Fruit fly (Drosophila melanogaster) whole organism, embryonic: ENCODE results near the gene CG34342.

Source experiments
- C15 ChIP-seq: fragments of 200-800 bp; sonication (Bioruptor generic); IDR thresholded peaks from 3 replicates; pipeline ENCODE4 v1.3.6; 2022; ENCODE audit warnings: missing biosample characterization, missing genetic modification characterization
- CG10267 ChIP-seq: fragments of 200-800 bp; sonication (Bioruptor generic); optimal IDR thresholded peaks from 2 replicates; lab custom pipeline; 2018; ENCODE audit warnings: missing biosample characterization, mild to moderate bottlenecking, missing genetic modification characterization, moderate library complexity
- CG10274 ChIP-seq: fragments of 200-800 bp; sonication (Bioruptor generic); optimal IDR thresholded peaks from 3 replicates; lab custom pipeline; 2017; ENCODE audit warnings: missing biosample characterization, mild to moderate bottlenecking, missing genetic modification characterization
- CG12071 ChIP-seq: fragments of 200-800 bp; sonication (Bioruptor generic); optimal IDR thresholded peaks from 3 replicates; lab custom pipeline; 2018; ENCODE audit warnings: missing biosample characterization, mild to moderate bottlenecking, missing genetic modification characterization
- CG12299 ChIP-seq: fragments of 200-800 bp; sonication (Bioruptor generic); optimal IDR thresholded peaks from 2 replicates; lab custom pipeline; 2018; ENCODE audit warnings: missing biosample characterization, mild to moderate bottlenecking, missing genetic modification characterization
- CG14710 ChIP-seq: fragments of 200-800 bp; sonication (Bioruptor generic); optimal IDR thresholded peaks from 3 replicates; lab custom pipeline; 2019; ENCODE audit warnings: missing biosample characterization, mild to moderate bottlenecking, missing genetic modification characterization, moderate library complexity
- CG14860 ChIP-seq: fragments of 200-800 bp; sonication (Bioruptor generic); IDR thresholded peaks from 3 replicates; pipeline ENCODE4 v1.3.6; 2022; ENCODE audit warnings: missing biosample characterization, missing genetic modification characterization; ENCODE audit not compliant: partially characterized antibody
- CG15073 ChIP-seq: fragments of 200-800 bp; sonication (Bioruptor generic); optimal IDR thresholded peaks from 2 replicates; lab custom pipeline; 2016; ENCODE audit warnings: missing biosample characterization, missing genetic modification characterization
- CG15269 ChIP-seq: fragments of 200-800 bp; sonication (Bioruptor generic); optimal IDR thresholded peaks from 2 replicates; lab custom pipeline; 2018; ENCODE audit warnings: missing biosample characterization, mild to moderate bottlenecking, missing genetic modification characterization, moderate library complexity
- CG15601 ChIP-seq: fragments of 200-800 bp; sonication (Bioruptor generic); optimal IDR thresholded peaks from 3 replicates; lab custom pipeline; 2019; ENCODE audit warnings: missing biosample characterization, mild to moderate bottlenecking, missing genetic modification characterization, moderate library complexity
- CG17385 ChIP-seq: fragments of 200-800 bp; sonication (Bioruptor generic); optimal IDR thresholded peaks from 3 replicates; lab custom pipeline; 2018; ENCODE audit warnings: missing biosample characterization, mild to moderate bottlenecking, missing genetic modification characterization
- CG18476 ChIP-seq: fragments of 200-800 bp; sonication (Bioruptor generic); optimal IDR thresholded peaks from 2 replicates; lab custom pipeline; 2016; ENCODE audit warnings: missing biosample characterization, mild to moderate bottlenecking, missing genetic modification characterization
- CG18599 ChIP-seq: fragments of 200-800 bp; sonication (Bioruptor generic); optimal IDR thresholded peaks from 3 replicates; lab custom pipeline; 2017; ENCODE audit warnings: missing biosample characterization, missing genetic modification characterization, mild to moderate bottlenecking, moderate library complexity, missing genetic modification reagents
- CG30403 ChIP-seq: fragments of 200-800 bp; sonication (Bioruptor generic); optimal IDR thresholded peaks from 3 replicates; lab custom pipeline; 2016; ENCODE audit warnings: missing biosample characterization, missing genetic modification characterization
- CG32772 ChIP-seq: fragments of 200-800 bp; sonication (Bioruptor generic); IDR thresholded peaks from 2 replicates; pipeline ENCODE4 v1.3.6; 2022; ENCODE audit warnings: missing biosample characterization, missing genetic modification characterization
- CG7372 ChIP-seq: fragments of 200-800 bp; sonication (Bioruptor generic); IDR thresholded peaks from 2 replicates; pipeline ENCODE4 v1.3.6; 2022; ENCODE audit warnings: missing biosample characterization, missing genetic modification characterization
- CG7556 ChIP-seq: fragments of 200-800 bp; sonication (Bioruptor generic); optimal IDR thresholded peaks from 2 replicates; lab custom pipeline; 2017; ENCODE audit warnings: missing biosample characterization, mild to moderate bottlenecking, missing genetic modification characterization
- CG7839 ChIP-seq: fragments of 200-800 bp; sonication (Bioruptor generic); optimal IDR thresholded peaks from 3 replicates; lab custom pipeline; 2018; ENCODE audit warnings: missing biosample characterization, mild to moderate bottlenecking, missing genetic modification characterization, moderate library complexity
- CG7963 ChIP-seq: fragments of 200-800 bp; sonication (Bioruptor generic); IDR thresholded peaks from 3 replicates; pipeline ENCODE4 v1.3.6; 2022; ENCODE audit warnings: missing biosample characterization, missing genetic modification characterization; ENCODE audit not compliant: partially characterized antibody
- CG9932 ChIP-seq: fragments of 200-800 bp; sonication (Bioruptor generic); IDR thresholded peaks from 2 replicates; pipeline ENCODE4 v1.3.6; 2022; ENCODE audit warnings: missing biosample characterization, missing genetic modification characterization
- Dll ChIP-seq: fragments of 200-800 bp; sonication (Bioruptor generic); IDR thresholded peaks from 4 replicates; pipeline ENCODE4 v1.3.6; 2022; ENCODE audit warnings: missing biosample characterization, missing genetic modification characterization; ENCODE audit not compliant: partially characterized antibody
- Doc2 ChIP-seq: fragments of 200-800 bp; sonication (Bioruptor generic); IDR thresholded peaks from 2 replicates; pipeline ENCODE4 v1.3.6; 2022; ENCODE audit warnings: missing biosample characterization, missing genetic modification characterization
- H2.0 ChIP-seq: fragments of 200-800 bp; sonication (Bioruptor generic); IDR thresholded peaks from 2 replicates; pipeline ENCODE4 v1.3.6; 2022; ENCODE audit warnings: missing biosample characterization, missing genetic modification characterization
- HLH3B ChIP-seq: fragments of 200-800 bp; sonication (Bioruptor generic); IDR thresholded peaks from 2 replicates; pipeline ENCODE4 v1.3.6; 2022; ENCODE audit warnings: missing biosample characterization, missing genetic modification characterization
- HLH4C ChIP-seq: fragments of 200-800 bp; sonication (Bioruptor generic); IDR thresholded peaks from 3 replicates; pipeline ENCODE4 v1.3.6; 2022; ENCODE audit warnings: missing biosample characterization, missing genetic modification characterization; ENCODE audit not compliant: partially characterized antibody
- Meics ChIP-seq: fragments of 200-800 bp; sonication (Bioruptor generic); optimal IDR thresholded peaks from 2 replicates; lab custom pipeline; 2017; ENCODE audit warnings: missing biosample characterization, mild to moderate bottlenecking, missing genetic modification characterization
- Mrtf ChIP-seq: fragments of 200-800 bp; sonication (Bioruptor generic); IDR thresholded peaks from 3 replicates; pipeline ENCODE4 v1.3.6; 2022; ENCODE audit warnings: missing biosample characterization, missing genetic modification characterization
- Opbp ChIP-seq: fragments of 200-800 bp; sonication (Bioruptor generic); IDR thresholded peaks from 3 replicates; pipeline ENCODE4 v1.3.6; 2022; ENCODE audit warnings: missing biosample characterization, missing genetic modification characterization; ENCODE audit not compliant: partially characterized antibody
- PHDP ChIP-seq: fragments of 200-800 bp; sonication (Bioruptor generic); optimal IDR thresholded peaks from 3 replicates; lab custom pipeline; 2018; ENCODE audit warnings: missing biosample characterization, mild to moderate bottlenecking, missing genetic modification characterization, moderate library complexity
- Spps ChIP-seq: fragments of 200-800 bp; sonication (Bioruptor generic); optimal IDR thresholded peaks from 2 replicates; lab custom pipeline; 2018; ENCODE audit warnings: missing biosample characterization, mild to moderate bottlenecking, missing genetic modification characterization
- Stat92E ChIP-seq, 3 experiments: fragments of >200 bp in 2 of 3; fragments of 200-800 bp in 1 of 3; sonication (Bioruptor generic) in 1 of 3; optimal IDR thresholded peaks; 2 replicates each; lab custom pipeline; 2017 to 2019; ENCODE audit warnings: missing biosample characterization in 3 of 3, missing genetic modification characterization in 3 of 3, mild to moderate bottlenecking in 1 of 3, moderate library complexity in 1 of 3
- caup ChIP-seq: fragments of 200-800 bp; sonication (Bioruptor generic); optimal IDR thresholded peaks from 3 replicates; lab custom pipeline; 2017; ENCODE audit warnings: missing biosample characterization, mild to moderate bottlenecking, missing genetic modification characterization, moderate library complexity; ENCODE audit not compliant: severe bottlenecking
- crp ChIP-seq, 2 experiments: fragments of 200-800 bp; sonication (Bioruptor generic); optimal IDR thresholded peaks; 2 replicates in 1 of 2; 3 replicates in 1 of 2; lab custom pipeline; 2017; ENCODE audit warnings: missing biosample characterization in 2 of 2, missing genetic modification characterization in 2 of 2, mild to moderate bottlenecking in 1 of 2, moderate library complexity in 1 of 2
- dan ChIP-seq: fragments of 200-800 bp; sonication (Bioruptor generic); IDR thresholded peaks from 2 replicates; pipeline ENCODE4 v1.3.6; 2022; ENCODE audit warnings: missing biosample characterization, missing genetic modification characterization
- dysf ChIP-seq: fragments of 200-800 bp; sonication (Bioruptor generic); IDR thresholded peaks from 3 replicates; pipeline ENCODE4 v1.3.6; 2022; ENCODE audit warnings: missing biosample characterization, missing genetic modification characterization
- gem ChIP-seq: fragments of 200-800 bp; sonication (Bioruptor generic); optimal IDR thresholded peaks from 2 replicates; lab custom pipeline; 2019; ENCODE audit warnings: missing biosample characterization, mild to moderate bottlenecking, missing genetic modification characterization, moderate library complexity
- jumu ChIP-seq: fragments of 200-800 bp; sonication (Bioruptor generic); optimal IDR thresholded peaks from 3 replicates; lab custom pipeline; 2016; ENCODE audit warnings: missing biosample characterization, missing genetic modification characterization
- kay ChIP-seq: fragments of 200-800 bp; sonication (Bioruptor generic); optimal IDR thresholded peaks from 2 replicates; lab custom pipeline; 2016; ENCODE audit warnings: missing biosample characterization, missing genetic modification characterization
- lov ChIP-seq, 2 experiments: fragments of 200-800 bp in 1 of 2; fragments of >200 bp in 1 of 2; sonication (Bioruptor generic) in 1 of 2; IDR thresholded peaks in 1 of 2; optimal IDR thresholded peaks in 1 of 2; 2 replicates in 1 of 2; 3 replicates in 1 of 2; pipeline versions ENCODE4 v1.3.6 to Lab custom; 2017 to 2022; ENCODE audit warnings: missing biosample characterization in 1 of 2, missing genetic modification characterization in 1 of 2
- luna ChIP-seq: fragments of 200-800 bp; sonication (Bioruptor generic); optimal IDR thresholded peaks from 2 replicates; lab custom pipeline; 2016; ENCODE audit warnings: missing biosample characterization, missing genetic modification characterization
- nom ChIP-seq: fragments of 200-800 bp; sonication (Bioruptor generic); optimal IDR thresholded peaks from 2 replicates; lab custom pipeline; 2017; ENCODE audit warnings: missing biosample characterization, missing genetic modification characterization, mild to moderate bottlenecking, moderate library complexity, missing genetic modification reagents
- oc ChIP-seq: fragments of 200-800 bp; sonication (Bioruptor generic); optimal IDR thresholded peaks from 2 replicates; lab custom pipeline; 2018; ENCODE audit warnings: missing biosample characterization, mild to moderate bottlenecking, missing genetic modification characterization, moderate library complexity
- org-1 ChIP-seq: fragments of 200-800 bp; sonication (Bioruptor generic); optimal IDR thresholded peaks from 2 replicates; lab custom pipeline; 2017; ENCODE audit warnings: missing biosample characterization, missing genetic modification characterization
- seq ChIP-seq: fragments of 200-800 bp; sonication (Bioruptor generic); IDR thresholded peaks from 2 replicates; pipeline ENCODE4 v1.3.6; 2022; ENCODE audit warnings: missing biosample characterization, missing genetic modification characterization
- sisA ChIP-seq: fragments of 200-800 bp; sonication (Bioruptor generic); IDR thresholded peaks from 2 replicates; pipeline ENCODE4 v1.3.6; 2022; ENCODE audit warnings: missing biosample characterization, missing genetic modification characterization
- slp2 ChIP-seq: fragments of 200-800 bp; sonication (Bioruptor generic); optimal IDR thresholded peaks from 2 replicates; lab custom pipeline; 2016; ENCODE audit warnings: missing biosample characterization, missing genetic modification characterization
- sug ChIP-seq: fragments of 200-800 bp; optimal IDR thresholded peaks from 2 replicates; lab custom pipeline; 2019; ENCODE audit warnings: missing biosample characterization, mild to moderate bottlenecking, missing genetic modification characterization, moderate library complexity
- twi ChIP-seq: fragments of 200-800 bp; optimal IDR thresholded peaks from 2 replicates; lab custom pipeline; 2019; ENCODE audit warnings: missing biosample characterization, mild to moderate bottlenecking, missing genetic modification characterization, moderate library complexity

CG34342 gene

dm6 chr3L:5511959-5512358 lies 1.3 kb upstream of the CG34342 start (continued):
- TF ChIP-seq caup (peak; percentile 97), CG10274 (GFP tag; lab: Kevin White, UChicago) (peak; percentile 81), CG12299 (peak; percentile 82), sisA (GFP tag; lab: Robert Waterston, UW) (no peak), C15 (GFP tag; lab: Robert Waterston, UW) (peak; percentile 60; the same call in 1 of the 3 replicates), CG14860 (0 out of 3 replicates have a peak, but pooled peaks have one; percentile 8), Dll (GFP tag; lab: Robert Waterston, UW) (no peak), jumu (GFP tag; lab: Kevin White, UChicago) (peak; percentile 43), CG14710 (tag; lab: Kevin White, UChicago) (no peak), CG18476 (peak; percentile 50), twi (tag; lab: Kevin White, UChicago) (peak; percentile 68), CG10267 (tag; lab: Kevin White, UChicago) (peak; percentile 64), kay (no peak), lov (optimal IDR thresholded peaks at IDR 0.05; lab: Kevin White, UChicago) (no peak), lov (GFP tag; IDR thresholded peaks at IDR 0.05; lab: Robert Waterston, UW) (peak; percentile 91), oc (tag; lab: Kevin White, UChicago) (peak; percentile 87), CG18599 (GFP tag; lab: Kevin White, UChicago) (peak; percentile 94), CG17385 (GFP tag; lab: Kevin White, UChicago) (peak; percentile 84), CG9932 (peak; percentile 75), luna (GFP tag; lab: Kevin White, UChicago) (peak; percentile 92), seq (GFP tag; lab: Robert Waterston, UW) (peak; percentile 43; the same call in 1 of the 2 replicates), CG7372 (GFP tag; lab: Robert Waterston, UW) (peak; percentile 79), Stat92E (GFP tag; optimal IDR thresholded peaks at IDR 0.05; lab: Kevin White, UChicago) (no peak), CG7556 (GFP tag; lab: Kevin White, UChicago) (peak; percentile 76), CG7963 (GFP tag; lab: Robert Waterston, UW) (no peak), H2.0 (peak; percentile 61; the same call in 1 of the 2 replicates), CG15601 (peak; percentile 87), gem (tag; lab: Kevin White, UChicago) (peak; percentile 71), CG12071 (GFP tag; lab: Kevin White, UChicago) (peak; percentile 93), PHDP (tag; lab: Kevin White, UChicago) (peak; percentile 92), sug (tag; lab: Kevin White, UChicago) (peak; percentile 88), dysf (GFP tag; lab: Robert Waterston, UW) (peak; percentile 78; the same call in 2 of the 3 replicates), nom (no peak), Mrtf (peak; percentile 60; the same call in 2 of the 3 replicates), CG32772 (peak; percentile 48; the same call in 1 of the 2 replicates), Opbp (GFP tag; lab: Robert Waterston, UW) (0 out of 3 replicates have a peak, but pooled peaks have one; percentile 33), HLH4C (GFP tag; lab: Robert Waterston, UW) (no peak), CG15269 (tag; lab: Kevin White, UChicago) (peak; percentile 83), crp (GFP tag; optimal IDR thresholded peaks at IDR 0.05; lab: Kevin White, UChicago) (peak in 1 of 2 experiments; percentile 48), slp2 (GFP tag; lab: Kevin White, UChicago) (peak; percentile 79), Doc2 (no peak), CG30403 (peak; percentile 79), HLH3B (GFP tag; lab: Robert Waterston, UW) (peak; percentile 84; the same call in 1 of the 2 replicates), CG7839 (tag; lab: Kevin White, UChicago) (peak; percentile 83), Meics (GFP tag; lab: Kevin White, UChicago) (peak; percentile 94), CG15073 (peak; percentile 5), Spps (peak; percentile 73), dan (GFP tag; lab: Robert Waterston, UW) (no peak), org-1 (GFP tag; lab: Kevin White, UChicago) (peak; percentile 74)
